Fruit fly (Drosophila melanogaster) whole organism, embryonic: Measurements from ENCODE around the gene Set2.

ENCODE experiments used
- Antp ChIP-seq: fragments of 200-800 bp; sonication (Bioruptor generic); optimal IDR thresholded peaks from 3 replicates; lab custom pipeline; 2016; ENCODE audit warnings: missing biosample characterization, missing genetic modification characterization
- CG11456 ChIP-seq: fragments of 200-800 bp; sonication (Bioruptor generic); IDR thresholded peaks from 3 replicates; pipeline ENCODE4 v1.3.6; 2022; ENCODE audit warnings: missing biosample characterization, missing genetic modification characterization
- CG11695 ChIP-seq: fragments of 200-800 bp; sonication (Bioruptor generic); IDR thresholded peaks from 3 replicates; pipeline ENCODE4 v1.3.6; 2022; ENCODE audit warnings: missing biosample characterization, missing genetic modification characterization
- CG13296 ChIP-seq: fragments of 200-800 bp; sonication (Bioruptor generic); optimal IDR thresholded peaks from 3 replicates; lab custom pipeline; 2018; ENCODE audit warnings: missing biosample characterization, mild to moderate bottlenecking, missing genetic modification characterization
- CG13624 ChIP-seq: fragments of 200-800 bp; sonication (Bioruptor generic); optimal IDR thresholded peaks from 2 replicates; lab custom pipeline; 2016; ENCODE audit warnings: missing biosample characterization, missing genetic modification characterization
- CG15514 ChIP-seq: fragments of 200-800 bp; sonication (Bioruptor generic); optimal IDR thresholded peaks from 3 replicates; lab custom pipeline; 2017; ENCODE audit warnings: missing biosample characterization, missing genetic modification characterization, mild to moderate bottlenecking, moderate library complexity, missing genetic modification reagents
- CG16779 ChIP-seq: fragments of 200-800 bp; sonication (Bioruptor generic); IDR thresholded peaks from 2 replicates; pipeline ENCODE4 v1.3.6; 2022; ENCODE audit warnings: missing biosample characterization, missing genetic modification characterization
- CG16815 ChIP-seq: fragments of 200-800 bp; sonication (Bioruptor generic); optimal IDR thresholded peaks from 3 replicates; lab custom pipeline; 2017; ENCODE audit warnings: missing biosample characterization, mild to moderate bottlenecking, missing genetic modification characterization
- CG17829 ChIP-seq: fragments of 200-800 bp; optimal IDR thresholded peaks from 2 replicates; lab custom pipeline; 2019; ENCODE audit warnings: missing biosample characterization, mild to moderate bottlenecking, missing genetic modification characterization, moderate library complexity
- CG18764 ChIP-seq: fragments of 200-800 bp; sonication (Bioruptor generic); optimal IDR thresholded peaks from 3 replicates; lab custom pipeline; 2016; ENCODE audit warnings: missing biosample characterization, missing genetic modification characterization
- CG3407 ChIP-seq: fragments of 200-800 bp; sonication (Bioruptor generic); optimal IDR thresholded peaks from 2 replicates; lab custom pipeline; 2018; ENCODE audit warnings: missing biosample characterization, mild to moderate bottlenecking, missing genetic modification characterization
- CG34422 ChIP-seq: fragments of 200-800 bp; sonication (Bioruptor generic); IDR thresholded peaks from 3 replicates; pipeline ENCODE4 v1.3.6; 2022; ENCODE audit warnings: missing biosample characterization, missing genetic modification characterization
- CG5953 ChIP-seq: fragments of 200-800 bp; sonication (Bioruptor generic); IDR thresholded peaks from 2 replicates; pipeline ENCODE4 v1.3.6; 2022; ENCODE audit warnings: missing biosample characterization, missing genetic modification characterization
- CG6689 ChIP-seq: fragments of 200-800 bp; sonication (Bioruptor generic); IDR thresholded peaks from 2 replicates; pipeline ENCODE4 v1.3.6; 2022; ENCODE audit warnings: missing biosample characterization, missing genetic modification characterization
- CG8281 ChIP-seq: fragments of 200-800 bp; sonication (Bioruptor generic); optimal IDR thresholded peaks from 2 replicates; lab custom pipeline; 2018; ENCODE audit warnings: missing biosample characterization, mild to moderate bottlenecking, missing genetic modification characterization, moderate library complexity
- CG8924 ChIP-seq: fragments of 200-800 bp; optimal IDR thresholded peaks from 3 replicates; lab custom pipeline; 2019; ENCODE audit warnings: missing biosample characterization, mild to moderate bottlenecking, missing genetic modification characterization, moderate library complexity
- CG9609 ChIP-seq: fragments of 200-800 bp; sonication (Bioruptor generic); optimal IDR thresholded peaks from 3 replicates; lab custom pipeline; 2016; ENCODE audit warnings: missing biosample characterization, missing genetic modification characterization
- CoRest ChIP-seq: fragments of 200-800 bp; sonication (Bioruptor generic); optimal IDR thresholded peaks from 3 replicates; lab custom pipeline; 2018; ENCODE audit warnings: missing biosample characterization, mild to moderate bottlenecking, missing genetic modification characterization, moderate library complexity
- Dfd ChIP-seq, 2 experiments: fragments of >200 bp; optimal IDR thresholded peaks; 2 replicates each; lab custom pipeline; 2017; ENCODE audit warnings: missing biosample characterization in 2 of 2, missing genetic modification characterization in 2 of 2
- Ets65A ChIP-seq: fragments of 200-800 bp; sonication (Bioruptor generic); peaks from one replicate; lab custom pipeline; 2016; ENCODE audit warnings: missing biosample characterization, missing genetic modification characterization
- Gug ChIP-seq: fragments of 200-800 bp; sonication (Bioruptor generic); IDR thresholded peaks from 4 replicates; pipeline ENCODE4 v1.3.6; 2022; ENCODE audit warnings: missing biosample characterization, missing genetic modification characterization
- HLH3B ChIP-seq: fragments of 200-800 bp; sonication (Bioruptor generic); IDR thresholded peaks from 2 replicates; pipeline ENCODE4 v1.3.6; 2022; ENCODE audit warnings: missing biosample characterization, missing genetic modification characterization
- HLH4C ChIP-seq: fragments of 200-800 bp; sonication (Bioruptor generic); IDR thresholded peaks from 3 replicates; pipeline ENCODE4 v1.3.6; 2022; ENCODE audit warnings: missing biosample characterization, missing genetic modification characterization; ENCODE audit not compliant: partially characterized antibody
- HmgD ChIP-seq: fragments of 200-800 bp; sonication (Bioruptor generic); optimal IDR thresholded peaks from 3 replicates; lab custom pipeline; 2016; ENCODE audit warnings: missing biosample characterization, missing genetic modification characterization
- Med ChIP-seq: fragments of 200-800 bp; sonication (Bioruptor generic); peaks from one replicate; lab custom pipeline; 2016; ENCODE audit warnings: missing biosample characterization, missing genetic modification characterization, mild to moderate bottlenecking, inconsistent platforms, moderate library complexity
- Mrtf ChIP-seq: fragments of 200-800 bp; sonication (Bioruptor generic); IDR thresholded peaks from 3 replicates; pipeline ENCODE4 v1.3.6; 2022; ENCODE audit warnings: missing biosample characterization, missing genetic modification characterization
- NC2β ChIP-seq: fragments of 200-800 bp; sonication (Bioruptor generic); optimal IDR thresholded peaks from 2 replicates; lab custom pipeline; 2016; ENCODE audit warnings: missing biosample characterization, missing genetic modification characterization
- abd-A ChIP-seq: fragments of 200-800 bp; sonication (Bioruptor generic); optimal IDR thresholded peaks from 3 replicates; lab custom pipeline; 2019; ENCODE audit warnings: missing biosample characterization, mild to moderate bottlenecking, missing genetic modification characterization, moderate library complexity
- al ChIP-seq: fragments of 200-800 bp; sonication (Bioruptor generic); IDR thresholded peaks from 2 replicates; pipeline ENCODE4 v1.3.6; 2022; ENCODE audit warnings: missing biosample characterization, missing genetic modification characterization
- bab2 ChIP-seq: fragments of 200-800 bp; sonication (Bioruptor generic); optimal IDR thresholded peaks from 2 replicates; lab custom pipeline; 2016; ENCODE audit warnings: missing biosample characterization, missing genetic modification characterization
- bigmax ChIP-seq: fragments of 200-800 bp; sonication (Bioruptor generic); optimal IDR thresholded peaks from 2 replicates; lab custom pipeline; 2018; ENCODE audit warnings: missing biosample characterization, mild to moderate bottlenecking, missing genetic modification characterization
- cas ChIP-seq: fragments of 200-800 bp; sonication (Bioruptor generic); IDR thresholded peaks from 2 replicates; pipeline ENCODE4 v1.3.6; 2022; ENCODE audit warnings: missing biosample characterization, missing genetic modification characterization
- chinmo ChIP-seq: fragments of 200-800 bp; sonication (Bioruptor generic); IDR thresholded peaks from 4 replicates; pipeline ENCODE4 v1.3.6; 2022; ENCODE audit warnings: missing biosample characterization, missing genetic modification characterization; ENCODE audit not compliant: partially characterized antibody
- dan ChIP-seq: fragments of 200-800 bp; sonication (Bioruptor generic); IDR thresholded peaks from 2 replicates; pipeline ENCODE4 v1.3.6; 2022; ENCODE audit warnings: missing biosample characterization, missing genetic modification characterization
- dmrt11E ChIP-seq: fragments of 200-800 bp; sonication (Bioruptor generic); optimal IDR thresholded peaks from 3 replicates; lab custom pipeline; 2018; ENCODE audit warnings: missing biosample characterization, mild to moderate bottlenecking, missing genetic modification characterization, moderate library complexity
- dpn ChIP-seq, 2 experiments: fragments of 200-800 bp; sonication (Bioruptor generic); optimal IDR thresholded peaks; 3 replicates each; lab custom pipeline; 2016; ENCODE audit warnings: missing biosample characterization in 2 of 2, missing genetic modification characterization in 2 of 2
- fd64A ChIP-seq: fragments of 200-800 bp; sonication (Bioruptor generic); optimal IDR thresholded peaks from 3 replicates; lab custom pipeline; 2018; ENCODE audit warnings: missing biosample characterization, mild to moderate bottlenecking, missing genetic modification characterization
- grau ChIP-seq: fragments of 200-800 bp; optimal IDR thresholded peaks from 3 replicates; lab custom pipeline; 2019; ENCODE audit warnings: missing biosample characterization, mild to moderate bottlenecking, missing genetic modification characterization, moderate library complexity
- gsb ChIP-seq: fragments of 200-800 bp; sonication (Bioruptor generic); IDR thresholded peaks from 2 replicates; pipeline ENCODE4 v1.3.6; 2022; ENCODE audit warnings: missing biosample characterization, missing genetic modification characterization
- kni ChIP-seq: fragments of 200-800 bp; sonication (Bioruptor generic); optimal IDR thresholded peaks from 3 replicates; lab custom pipeline; 2017; ENCODE audit warnings: mild to moderate bottlenecking, missing biosample characterization, missing genetic modification reagents, missing genetic modification characterization
- pan ChIP-seq, 4 experiments: fragments of >200 bp in 3 of 4; fragments of 200-800 bp in 1 of 4; sonication (Bioruptor generic) in 1 of 4; optimal IDR thresholded peaks in 3 of 4; IDR thresholded peaks in 1 of 4; 2 replicates each; pipeline versions ENCODE4 v1.3.6 to Lab custom; 2017 to 2022; ENCODE audit warnings: missing biosample characterization in 2 of 4, missing genetic modification characterization in 2 of 4, mixed read lengths in 1 of 4
- pho ChIP-seq: fragments of 200-800 bp; sonication (Bioruptor generic); optimal IDR thresholded peaks from 2 replicates; lab custom pipeline; 2016; ENCODE audit warnings: missing biosample characterization, missing genetic modification characterization
- pum ChIP-seq: fragments of 200-800 bp; sonication (Bioruptor generic); optimal IDR thresholded peaks from 2 replicates; lab custom pipeline; 2016; ENCODE audit warnings: missing biosample characterization, missing genetic modification characterization
- run ChIP-seq: fragments of 200-800 bp; sonication (Bioruptor generic); optimal IDR thresholded peaks from 3 replicates; lab custom pipeline; 2018; ENCODE audit warnings: missing biosample characterization, mild to moderate bottlenecking, missing genetic modification characterization
- ssp ChIP-seq: fragments of 200-800 bp; sonication (Bioruptor generic); IDR thresholded peaks from 2 replicates; pipeline ENCODE4 v1.3.6; 2022; ENCODE audit warnings: missing biosample characterization, missing genetic modification characterization
- tio ChIP-seq: fragments of 200-800 bp; sonication (Bioruptor generic); optimal IDR thresholded peaks from 2 replicates; lab custom pipeline; 2017; ENCODE audit warnings: missing biosample characterization, missing genetic modification characterization, inconsistent platforms
- tll ChIP-seq, 2 experiments: fragments of 200-800 bp in 1 of 2; fragments of >200 bp in 1 of 2; sonication (Bioruptor generic) in 1 of 2; optimal IDR thresholded peaks; 2 replicates each; lab custom pipeline; 2017 to 2019; ENCODE audit warnings: missing biosample characterization in 2 of 2, missing genetic modification characterization in 2 of 2, mild to moderate bottlenecking in 1 of 2, moderate library complexity in 1 of 2
- usp ChIP-seq: fragments of >200 bp; optimal IDR thresholded peaks from 2 replicates; lab custom pipeline; 2017; ENCODE audit warnings: missing biosample characterization, missing genetic modification characterization
- wor ChIP-seq: fragments of 200-800 bp; sonication (Bioruptor generic); IDR thresholded peaks from 2 replicates; pipeline ENCODE4 v1.3.6; 2022; ENCODE audit warnings: missing biosample characterization, missing genetic modification characterization

The Set2 gene

dm6 chrX:13391174-13392040 lies 21.6 kb upstream of the Set2 start (continued):
- TF ChIP-seq HmgD (GFP tag; lab: Kevin White, UChicago): no peak
- TF ChIP-seq CG9609: peak; percentile 68
- TF ChIP-seq fd64A (GFP tag; lab: Kevin White, UChicago): no peak
- TF ChIP-seq HLH3B (GFP tag; lab: Robert Waterston, UW): no peak
- TF ChIP-seq bab2 (GFP tag; lab: Kevin White, UChicago): peak; percentile 58
- TF ChIP-seq Antp: peak; percentile 22
- no peak for TF ChIP-seq dmrt11E (tag; lab: Kevin White, UChicago)
- peak in 1 of 2 experiments; percentile 54 for TF ChIP-seq dpn (GFP tag; optimal IDR thresholded peaks at IDR 0.05; lab: Kevin White, UChicago)
- TF ChIP-seq bigmax (GFP tag; lab: Kevin White, UChicago): no peak
- TF ChIP-seq CG8281 (tag; lab: Kevin White, UChicago): no peak
- TF ChIP-seq tio (GFP tag; lab: Kevin White, UChicago): peak; percentile 32
- no peak for TF ChIP-seq CG15514
- 0 out of 4 replicates have a peak, but pooled peaks have one; percentile 21 for TF ChIP-seq Gug (GFP tag; lab: Robert Waterston, UW)
- no peak for TF ChIP-seq NC2β (GFP tag; lab: Kevin White, UChicago)
- no peak for TF ChIP-seq CG34422 (GFP tag; lab: Robert Waterston, UW)
- TF ChIP-seq CG8924 (tag; lab: Kevin White, UChicago): no peak
- TF ChIP-seq pum (GFP tag; lab: Kevin White, UChicago): no peak
- no peak for TF ChIP-seq chinmo (GFP tag; lab: Robert Waterston, UW)
- TF ChIP-seq CG11456 (GFP tag; lab: Robert Waterston, UW): 0 out of 3 replicates have a peak, but pooled peaks have one; percentile 33
- TF ChIP-seq abd-A (tag; lab: Kevin White, UChicago): no peak
- no peak for TF ChIP-seq tll (GFP tag; optimal IDR thresholded peaks at IDR 0.05; lab: Kevin White, UChicago)
- TF ChIP-seq CG11695 (GFP tag; lab: Robert Waterston, UW): 0 out of 3 replicates have a peak, but pooled peaks have one; percentile 13
- TF ChIP-seq CG6689 (GFP tag; lab: Robert Waterston, UW): no peak
- TF ChIP-seq cas (GFP tag; lab: Robert Waterston, UW): no peak
- peak; percentile 73 for TF ChIP-seq al (GFP tag; lab: Robert Waterston, UW)
- no peak for TF ChIP-seq HLH4C (GFP tag; lab: Robert Waterston, UW)
- TF ChIP-seq CG16779 (GFP tag; lab: Robert Waterston, UW): no peak
- TF ChIP-seq CG13624 (GFP tag; lab: Kevin White, UChicago): peak; percentile 66
- TF ChIP-seq wor (GFP tag; lab: Robert Waterston, UW): no peak
- no peak for TF ChIP-seq CG3407 (GFP tag; lab: Kevin White, UChicago)
- TF ChIP-seq run (tag; lab: Kevin White, UChicago): no peak
- TF ChIP-seq CG5953 (GFP tag; lab: Robert Waterston, UW): no peak
- 0 out of 3 replicates have a peak, but pooled peaks have one; percentile 12 for TF ChIP-seq Mrtf (GFP tag; lab: Robert Waterston, UW)
- no peak for TF ChIP-seq pan (optimal IDR thresholded peaks at IDR 0.05; lab: Kevin White, UChicago)
- peak in 1 of 2 experiments; percentile 38 for TF ChIP-seq pan (GFP tag; optimal IDR thresholded peaks at IDR 0.05 in 1 of 2, IDR thresholded peaks at IDR 0.05 in 1 of 2)
- peak; percentile 4 for TF ChIP-seq CG13296 (GFP tag; lab: Kevin White, UChicago)
- peak; percentile 77 for TF ChIP-seq pho
- TF ChIP-seq gsb (GFP tag; lab: Robert Waterston, UW): no peak
- no peak for TF ChIP-seq kni (GFP tag; lab: Kevin White, UChicago)
- TF ChIP-seq Dfd (GFP tag; optimal IDR thresholded peaks at IDR 0.05; lab: Kevin White, UChicago): no peak
- TF ChIP-seq usp (GFP tag; lab: Kevin White, UChicago): no peak
- TF ChIP-seq CoRest: peak; percentile 65
- no peak for TF ChIP-seq dan
- TF ChIP-seq ssp (GFP tag; lab: Robert Waterston, UW): no peak
- peak; percentile 65 for TF ChIP-seq grau (tag; lab: Kevin White, UChicago)
- TF ChIP-seq Ets65A (GFP tag; lab: Kevin White, UChicago): peak; percentile 93
- TF ChIP-seq Med (GFP tag; lab: Kevin White, UChicago): peak; percentile 92
- TF ChIP-seq CG18764 (GFP tag; lab: Kevin White, UChicago): no peak
- TF ChIP-seq CG17829: no peak
- TF ChIP-seq CG16815 (GFP tag; lab: Kevin White, UChicago): peak; percentile 59
